Fruit fly (Drosophila melanogaster) whole organism, embryonic: Measurements from ENCODE around the gene NimB5.
A peak's percentile ranks its signal among the peaks of the same experiment; 100 is the strongest.

Experiments
- Atf6 ChIP-seq: fragments of 200-800 bp; sonication (Bioruptor generic); IDR thresholded peaks from 2 replicates; pipeline ENCODE4 v1.3.6; 2022; ENCODE audit warnings: missing biosample characterization, missing genetic modification characterization
- Blimp-1 ChIP-seq: fragments of 200-800 bp; sonication (Bioruptor generic); optimal IDR thresholded peaks from 3 replicates; lab custom pipeline; 2018; ENCODE audit warnings: missing biosample characterization, missing genetic modification characterization, mild to moderate bottlenecking, moderate library complexity, missing genetic modification reagents
- Bteb2 ChIP-seq: fragments of 200-800 bp; sonication (Bioruptor generic); optimal IDR thresholded peaks from 2 replicates; lab custom pipeline; 2016; ENCODE audit warnings: missing biosample characterization, missing genetic modification characterization
- CG11247 ChIP-seq: fragments of 200-800 bp; sonication (Bioruptor generic); IDR thresholded peaks from 2 replicates; pipeline ENCODE4 v1.3.6; 2022; ENCODE audit warnings: missing biosample characterization, missing genetic modification characterization
- CG11695 ChIP-seq: fragments of 200-800 bp; sonication (Bioruptor generic); IDR thresholded peaks from 3 replicates; pipeline ENCODE4 v1.3.6; 2022; ENCODE audit warnings: missing biosample characterization, missing genetic modification characterization
- CG12071 ChIP-seq: fragments of 200-800 bp; sonication (Bioruptor generic); optimal IDR thresholded peaks from 3 replicates; lab custom pipeline; 2018; ENCODE audit warnings: missing biosample characterization, mild to moderate bottlenecking, missing genetic modification characterization
- CG12299 ChIP-seq: fragments of 200-800 bp; sonication (Bioruptor generic); optimal IDR thresholded peaks from 2 replicates; lab custom pipeline; 2018; ENCODE audit warnings: missing biosample characterization, mild to moderate bottlenecking, missing genetic modification characterization
- CG14441 ChIP-seq: fragments of 200-800 bp; sonication (Bioruptor generic); IDR thresholded peaks from 2 replicates; pipeline ENCODE4 v1.3.6; 2022; ENCODE audit warnings: missing biosample characterization, missing genetic modification characterization
- CG15269 ChIP-seq: fragments of 200-800 bp; sonication (Bioruptor generic); optimal IDR thresholded peaks from 2 replicates; lab custom pipeline; 2018; ENCODE audit warnings: missing biosample characterization, mild to moderate bottlenecking, missing genetic modification characterization, moderate library complexity
- CG1647 ChIP-seq: fragments of 200-800 bp; sonication (Bioruptor generic); optimal IDR thresholded peaks from 3 replicates; lab custom pipeline; 2016; ENCODE audit warnings: missing biosample characterization, missing genetic modification characterization
- CG16813 ChIP-seq: fragments of 200-800 bp; sonication (Bioruptor generic); IDR thresholded peaks from 3 replicates; pipeline ENCODE4 v1.3.6; 2022; ENCODE audit warnings: missing biosample characterization, missing genetic modification characterization; ENCODE audit not compliant: partially characterized antibody
- CG17385 ChIP-seq: fragments of 200-800 bp; sonication (Bioruptor generic); optimal IDR thresholded peaks from 3 replicates; lab custom pipeline; 2018; ENCODE audit warnings: missing biosample characterization, mild to moderate bottlenecking, missing genetic modification characterization
- CG18476 ChIP-seq: fragments of 200-800 bp; sonication (Bioruptor generic); optimal IDR thresholded peaks from 2 replicates; lab custom pipeline; 2016; ENCODE audit warnings: missing biosample characterization, mild to moderate bottlenecking, missing genetic modification characterization
- CG2202 ChIP-seq: fragments of 200-800 bp; sonication (Bioruptor generic); optimal IDR thresholded peaks from 2 replicates; lab custom pipeline; 2018; ENCODE audit warnings: missing biosample characterization, mild to moderate bottlenecking, missing genetic modification characterization
- CG2678 ChIP-seq: fragments of 200-800 bp; sonication (Bioruptor generic); optimal IDR thresholded peaks from 3 replicates; lab custom pipeline; 2019; ENCODE audit warnings: missing biosample characterization, mild to moderate bottlenecking, missing genetic modification characterization, moderate library complexity
- CG2875 ChIP-seq: fragments of 200-800 bp; sonication (Bioruptor generic); optimal IDR thresholded peaks from 2 replicates; lab custom pipeline; 2017; ENCODE audit warnings: missing biosample characterization, mild to moderate bottlenecking, missing genetic modification characterization, missing genetic modification reagents
- CG31441 ChIP-seq: fragments of 200-800 bp; sonication (Bioruptor generic); IDR thresholded peaks from 2 replicates; pipeline ENCODE4 v1.3.6; 2022; ENCODE audit warnings: missing biosample characterization, missing genetic modification characterization
- CG33557 ChIP-seq: fragments of 200-800 bp; sonication (Bioruptor generic); optimal IDR thresholded peaks from 2 replicates; lab custom pipeline; 2019; ENCODE audit warnings: missing biosample characterization, mild to moderate bottlenecking, missing genetic modification characterization, moderate library complexity
- CG34224 ChIP-seq: fragments of 200-800 bp; sonication (Bioruptor generic); IDR thresholded peaks from 3 replicates; pipeline ENCODE4 v1.3.6; 2022; ENCODE audit warnings: missing biosample characterization, missing genetic modification characterization; ENCODE audit not compliant: partially characterized antibody
- CG3726 ChIP-seq: fragments of 200-800 bp; sonication (Bioruptor generic); IDR thresholded peaks from 3 replicates; pipeline ENCODE4, ENCODE4 v1.3.6; 2022; ENCODE audit warnings: missing biosample characterization, missing genetic modification characterization
- CG7372 ChIP-seq: fragments of 200-800 bp; sonication (Bioruptor generic); IDR thresholded peaks from 2 replicates; pipeline ENCODE4 v1.3.6; 2022; ENCODE audit warnings: missing biosample characterization, missing genetic modification characterization
- CG9609 ChIP-seq: fragments of 200-800 bp; sonication (Bioruptor generic); optimal IDR thresholded peaks from 3 replicates; lab custom pipeline; 2016; ENCODE audit warnings: missing biosample characterization, missing genetic modification characterization
- Dad ChIP-seq: fragments of 200-800 bp; sonication (Bioruptor generic); optimal IDR thresholded peaks from 3 replicates; lab custom pipeline; 2016; ENCODE audit warnings: missing biosample characterization, missing genetic modification characterization
- E2f2 ChIP-seq: fragments of 200-800 bp; sonication (Bioruptor generic); IDR thresholded peaks from 2 replicates; pipeline ENCODE4 v1.3.6; 2022; ENCODE audit warnings: missing biosample characterization, missing genetic modification characterization
- Ets65A ChIP-seq: fragments of 200-800 bp; sonication (Bioruptor generic); peaks from one replicate; lab custom pipeline; 2016; ENCODE audit warnings: missing biosample characterization, missing genetic modification characterization
- HLH54F ChIP-seq: fragments of 200-800 bp; sonication (Bioruptor generic); optimal IDR thresholded peaks from 3 replicates; lab custom pipeline; 2016; ENCODE audit warnings: missing biosample characterization, missing genetic modification characterization
- Hmr ChIP-seq: fragments of 200-800 bp; sonication (Bioruptor generic); optimal IDR thresholded peaks from 3 replicates; lab custom pipeline; 2017; ENCODE audit warnings: mild to moderate bottlenecking, missing biosample characterization, missing genetic modification reagents, missing genetic modification characterization
- Lpt ChIP-seq: fragments of >200 bp; optimal IDR thresholded peaks from 2 replicates; lab custom pipeline; 2018; ENCODE audit warnings: missing biosample characterization, missing genetic modification characterization
- Mrtf ChIP-seq: fragments of 200-800 bp; sonication (Bioruptor generic); IDR thresholded peaks from 3 replicates; pipeline ENCODE4 v1.3.6; 2022; ENCODE audit warnings: missing biosample characterization, missing genetic modification characterization
- Opbp ChIP-seq: fragments of 200-800 bp; sonication (Bioruptor generic); IDR thresholded peaks from 3 replicates; pipeline ENCODE4 v1.3.6; 2022; ENCODE audit warnings: missing biosample characterization, missing genetic modification characterization; ENCODE audit not compliant: partially characterized antibody
- Pdp1 ChIP-seq, 2 experiments: fragments of 200-800 bp; sonication (Bioruptor generic); optimal IDR thresholded peaks; 3 replicates each; lab custom pipeline; 2016; ENCODE audit warnings: missing biosample characterization in 2 of 2, missing genetic modification characterization in 2 of 2, mild to moderate bottlenecking in 1 of 2, moderate library complexity in 1 of 2
- Sin3A ChIP-seq: fragments of >200 bp; optimal IDR thresholded peaks from 2 replicates; lab custom pipeline; 2018
- cad ChIP-seq: fragments of >200 bp; optimal IDR thresholded peaks from 2 replicates; lab custom pipeline; 2017; ENCODE audit warnings: missing biosample characterization, missing genetic modification characterization
- da ChIP-seq: fragments of 200-800 bp; sonication (Bioruptor generic); optimal IDR thresholded peaks from 2 replicates; lab custom pipeline; 2016; ENCODE audit warnings: missing biosample characterization, missing genetic modification characterization
- dmrt99B ChIP-seq: fragments of 200-800 bp; sonication (Bioruptor generic); optimal IDR thresholded peaks from 2 replicates; lab custom pipeline; 2018; ENCODE audit warnings: missing biosample characterization, mild to moderate bottlenecking, missing genetic modification characterization, moderate library complexity
- emc ChIP-seq: fragments of 200-800 bp; sonication (Bioruptor generic); optimal IDR thresholded peaks from 2 replicates; lab custom pipeline; 2016; ENCODE audit warnings: missing biosample characterization, missing genetic modification characterization
- ems ChIP-seq: fragments of 200-800 bp; sonication (Bioruptor generic); optimal IDR thresholded peaks from 3 replicates; lab custom pipeline; 2016; ENCODE audit warnings: missing biosample characterization, missing genetic modification characterization
- eyg ChIP-seq: fragments of 200-800 bp; sonication (Bioruptor generic); optimal IDR thresholded peaks from 3 replicates; lab custom pipeline; 2016; ENCODE audit warnings: missing biosample characterization, missing genetic modification characterization
- gcm ChIP-seq: fragments of 200-800 bp; sonication (Bioruptor generic); optimal IDR thresholded peaks from 2 replicates; lab custom pipeline; 2019; ENCODE audit warnings: missing biosample characterization, mild to moderate bottlenecking, missing genetic modification characterization, moderate library complexity
- gcm2 ChIP-seq: fragments of 200-800 bp; sonication (Bioruptor generic); optimal IDR thresholded peaks from 2 replicates; lab custom pipeline; 2016; ENCODE audit warnings: missing biosample characterization, missing genetic modification characterization
- gsb ChIP-seq: fragments of 200-800 bp; sonication (Bioruptor generic); IDR thresholded peaks from 2 replicates; pipeline ENCODE4 v1.3.6; 2022; ENCODE audit warnings: missing biosample characterization, missing genetic modification characterization
- jumu ChIP-seq: fragments of 200-800 bp; sonication (Bioruptor generic); optimal IDR thresholded peaks from 3 replicates; lab custom pipeline; 2016; ENCODE audit warnings: missing biosample characterization, missing genetic modification characterization
- maf-S ChIP-seq: fragments of 200-800 bp; sonication (Bioruptor generic); optimal IDR thresholded peaks from 2 replicates; lab custom pipeline; 2016; ENCODE audit warnings: missing biosample characterization, missing genetic modification characterization
- sens-2 ChIP-seq: fragments of 200-800 bp; sonication (Bioruptor generic); IDR thresholded peaks from 2 replicates; pipeline ENCODE4 v1.3.6; 2022; ENCODE audit warnings: missing biosample characterization, missing genetic modification characterization
- sima ChIP-seq: fragments of 200-800 bp; sonication (Bioruptor generic); optimal IDR thresholded peaks from 2 replicates; lab custom pipeline; 2016; ENCODE audit warnings: missing biosample characterization, missing genetic modification characterization
- slou ChIP-seq: fragments of 200-800 bp; sonication (Bioruptor generic); optimal IDR thresholded peaks from 3 replicates; lab custom pipeline; 2016; ENCODE audit warnings: missing biosample characterization, missing genetic modification characterization
- sr ChIP-seq: fragments of 200-800 bp; sonication (Bioruptor generic); IDR thresholded peaks from 3 replicates; pipeline ENCODE4 v1.3.6; 2022; ENCODE audit warnings: missing biosample characterization, missing genetic modification characterization
- tll ChIP-seq, 2 experiments: fragments of 200-800 bp in 1 of 2; fragments of >200 bp in 1 of 2; sonication (Bioruptor generic) in 1 of 2; optimal IDR thresholded peaks; 2 replicates each; lab custom pipeline; 2017 to 2019; ENCODE audit warnings: missing biosample characterization in 2 of 2, missing genetic modification characterization in 2 of 2, mild to moderate bottlenecking in 1 of 2, moderate library complexity in 1 of 2
- tna ChIP-seq: fragments of 200-800 bp; sonication (Bioruptor generic); IDR thresholded peaks from 2 replicates; pipeline ENCODE4 v1.3.6; 2022; ENCODE audit warnings: missing biosample characterization, missing genetic modification characterization; ENCODE audit not compliant: partially characterized antibody
- wek ChIP-seq: fragments of 200-800 bp; sonication (Bioruptor generic); optimal IDR thresholded peaks from 3 replicates; lab custom pipeline; 2018; ENCODE audit warnings: missing biosample characterization, mild to moderate bottlenecking, missing genetic modification characterization, moderate library complexity

NimB5 gene

dm6 chr2L:14020875-14021643, 51.1 kb downstream of the NimB5 start (continued):
- TF ChIP-seq Opbp (GFP tag; lab: Robert Waterston, UW) (no peak), Atf6 (GFP tag; lab: Robert Waterston, UW) (no peak; the same call in 1 of the 2 replicates), Dad (GFP tag; lab: Kevin White, UChicago) (no peak), cad (no peak), tll (GFP tag; optimal IDR thresholded peaks at IDR 0.05; lab: Kevin White, UChicago) (no peak), sr (no peak), CG2202 (peak; percentile 61), wek (peak; percentile 36), eyg (GFP tag; lab: Kevin White, UChicago) (no peak), Mrtf (GFP tag; lab: Robert Waterston, UW) (peak; percentile 36; the same call in 1 of the 3 replicates), dmrt99B (tag; lab: Kevin White, UChicago) (peak; percentile 72), CG34224 (no peak), tna (GFP tag; lab: Robert Waterston, UW) (no peak), Lpt (no peak), HLH54F (GFP tag; lab: Kevin White, UChicago) (peak; percentile 28), CG11247 (no peak), Bteb2 (GFP tag; lab: Kevin White, UChicago) (peak; percentile 46), CG3726 (no peak), slou (peak; percentile 9), gcm2 (GFP tag; lab: Kevin White, UChicago) (no peak), E2f2 (GFP tag; lab: Robert Waterston, UW) (peak; percentile 45; the same call in 1 of the 2 replicates), CG7372 (no peak), gsb (GFP tag; lab: Robert Waterston, UW) (no peak), CG2678 (peak; percentile 84), sens-2 (GFP tag; lab: Robert Waterston, UW) (no peak), Sin3A (lab: Kevin White, UChicago) (no peak), CG2875 (peak; percentile 57), Blimp-1 (GFP tag; lab: Kevin White, UChicago) (peak; percentile 39), CG9609 (GFP tag; lab: Kevin White, UChicago) (peak; percentile 24), CG12071 (GFP tag; lab: Kevin White, UChicago) (peak; percentile 54), CG1647 (GFP tag; lab: Kevin White, UChicago) (peak; percentile 44), da (GFP tag; lab: Kevin White, UChicago) (no peak), CG15269 (tag; lab: Kevin White, UChicago) (peak; percentile 69), CG12299 (tag; lab: Kevin White, UChicago) (peak; percentile 6), Ets65A (GFP tag; lab: Kevin White, UChicago) (peak; percentile 16), gcm (peak; percentile 17), maf-S (GFP tag; lab: Kevin White, UChicago) (no peak), emc (no peak), Pdp1 (GFP tag; optimal IDR thresholded peaks at IDR 0.05; lab: Kevin White, UChicago) (peak; percentile 0 to 47), Hmr (GFP tag; lab: Kevin White, UChicago) (peak; percentile 58), CG16813 (GFP tag; lab: Robert Waterston, UW) (no peak), CG14441 (GFP tag; lab: Robert Waterston, UW) (peak; percentile 58), CG17385 (peak; percentile 58), CG11695 (GFP tag; lab: Robert Waterston, UW) (peak; percentile 58; the same call in 2 of the 3 replicates), CG33557 (GFP tag; lab: Kevin White, UChicago) (peak; percentile 67), ems (peak; percentile 48), CG18476 (GFP tag; lab: Kevin White, UChicago) (no peak), jumu (peak; percentile 1), sima (GFP tag; lab: Kevin White, UChicago) (no peak), CG31441 (GFP tag; lab: Robert Waterston, UW) (peak; percentile 87)
